Fruit fly (Drosophila melanogaster) whole organism, embryonic: ENCODE data around the gene CG31178.

Experiments used
- CG13424 ChIP-seq: fragments of 200-800 bp; sonication (Bioruptor generic); optimal IDR thresholded peaks from 2 replicates; lab custom pipeline; 2019; ENCODE audit warnings: missing biosample characterization, mild to moderate bottlenecking, missing genetic modification characterization, moderate library complexity
- CG8388 ChIP-seq: fragments of 200-800 bp; sonication (Bioruptor generic); optimal IDR thresholded peaks from 2 replicates; lab custom pipeline; 2019; ENCODE audit warnings: missing biosample characterization, mild to moderate bottlenecking, missing genetic modification characterization, moderate library complexity
- Hr39 ChIP-seq: fragments of >200 bp; optimal IDR thresholded peaks from 2 replicates; lab custom pipeline; 2017
- Nf-YB ChIP-seq: fragments of 200-800 bp; sonication (Bioruptor generic); optimal IDR thresholded peaks from 3 replicates; lab custom pipeline; 2019; ENCODE audit warnings: missing biosample characterization, mild to moderate bottlenecking, missing genetic modification characterization, moderate library complexity
- Vsx1 ChIP-seq: fragments of 200-800 bp; sonication (Bioruptor generic); optimal IDR thresholded peaks from 2 replicates; lab custom pipeline; 2017; ENCODE audit warnings: missing biosample characterization, mild to moderate bottlenecking, missing genetic modification characterization, missing genetic modification reagents
- ems ChIP-seq: fragments of 200-800 bp; sonication (Bioruptor generic); optimal IDR thresholded peaks from 3 replicates; lab custom pipeline; 2016; ENCODE audit warnings: missing biosample characterization, missing genetic modification characterization
- en ChIP-seq: fragments of 200-800 bp; sonication (Bioruptor generic); optimal IDR thresholded peaks from 2 replicates; lab custom pipeline; 2016; ENCODE audit warnings: missing biosample characterization, missing genetic modification characterization
- her ChIP-seq: fragments of 200-800 bp; sonication (Bioruptor generic); optimal IDR thresholded peaks from 2 replicates; lab custom pipeline; 2016; ENCODE audit warnings: missing biosample characterization, missing genetic modification characterization

DNA sequence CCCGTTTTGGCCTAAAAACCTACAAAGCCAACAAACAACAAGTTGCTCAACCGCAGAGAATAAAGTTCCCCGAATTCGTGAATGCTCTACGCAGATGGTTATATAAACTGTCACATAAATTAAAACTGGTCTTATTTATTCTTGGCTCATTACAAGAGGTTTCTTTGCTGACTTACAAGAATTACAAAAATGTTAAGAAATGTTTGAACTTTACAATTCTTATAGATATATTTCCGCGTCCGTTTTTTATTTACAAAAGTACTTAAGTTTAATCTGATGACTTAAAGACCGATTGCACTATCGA, 37.4 kb upstream of the CG31178 start:
- TF ChIP-seq CG13424 (tag; lab: Kevin White, UChicago) (no peak), ems (GFP tag; lab: Kevin White, UChicago) (no peak), Nf-YB (GFP tag; lab: Kevin White, UChicago) (no peak), en (no peak), CG8388 (no peak), her (GFP tag; lab: Kevin White, UChicago) (no peak), Vsx1 (no peak), Hr39 (lab: Kevin White, UChicago) (no peak)
